Fruit fly (Drosophila melanogaster): ENCODE data around the gene CG11134.

CG11134 gene

DNA sequence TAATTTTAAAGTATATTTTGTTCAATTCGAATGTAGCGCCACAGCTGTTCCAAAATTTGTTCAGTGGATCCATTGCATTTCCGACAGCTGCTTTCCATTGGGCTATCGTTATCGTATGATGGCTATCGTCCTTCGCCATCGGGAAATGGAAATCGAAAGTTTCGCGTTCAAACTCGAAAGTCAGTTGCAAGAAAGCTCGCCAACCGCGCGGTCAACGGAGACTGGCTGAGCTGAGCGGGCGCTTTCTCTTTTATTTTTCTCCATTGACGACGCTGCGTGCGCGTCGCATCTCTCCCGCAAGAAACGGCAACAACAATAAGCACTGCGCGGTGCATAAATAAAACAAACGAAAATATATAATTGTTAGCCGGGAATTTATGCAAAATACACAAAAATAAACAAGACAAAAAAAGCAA, 45.8 kb downstream of the CG11134 start, which contains the start of gene inaE (continued):
- TF ChIP-seq Asciz (GFP tag; optimal IDR thresholded peaks at IDR 0.05) (no peak), Ssrp (tag; optimal IDR thresholded peaks at IDR 0.05) (no peak), tio (GFP tag; optimal IDR thresholded peaks at IDR 0.05) (no peak), gsb (GFP tag; IDR thresholded peaks at IDR 0.05) (no peak), CG13287 (GFP tag; IDR thresholded peaks at IDR 0.05; ENCODE audit: partially characterized antibody) (peak; percentile 69), Oli (tag; optimal IDR thresholded peaks at IDR 0.05) (no peak), Kr (GFP tag; optimal IDR thresholded peaks at IDR 0.05) (no peak), slp2 (GFP tag; optimal IDR thresholded peaks at IDR 0.05) (no peak), CG10565 (GFP tag; optimal IDR thresholded peaks at IDR 0.05) (no peak), run (tag; optimal IDR thresholded peaks at IDR 0.05) (no peak), grau (tag; optimal IDR thresholded peaks at IDR 0.05) (peak; percentile 6), HLHmδ (GFP tag; optimal IDR thresholded peaks at IDR 0.05) (no peak), CG17186 (GFP tag; optimal IDR thresholded peaks at IDR 0.05) (peak; percentile 80), CG1602 (GFP tag; optimal IDR thresholded peaks at IDR 0.05) (no peak), nerfin-2 (GFP tag; IDR thresholded peaks at IDR 0.05; ENCODE audit: partially characterized antibody) (peak; percentile 73), Jarid2 (GFP tag; optimal IDR thresholded peaks at IDR 0.05) (peak; percentile 86), CG11696 (GFP tag; IDR thresholded peaks at IDR 0.05) (no peak), CG7987 (GFP tag; optimal IDR thresholded peaks at IDR 0.05) (peak; percentile 24), CHES-1-like (GFP tag; optimal IDR thresholded peaks at IDR 0.05) (peak; percentile 20), Med (GFP tag) (peak; percentile 90), ttk (GFP tag; IDR thresholded peaks at IDR 0.05) (no peak), NC2β (GFP tag; optimal IDR thresholded peaks at IDR 0.05) (no peak), mirr (GFP tag; optimal IDR thresholded peaks at IDR 0.05) (no peak), Mad (GFP tag; optimal IDR thresholded peaks at IDR 0.05) (no peak), CG18764 (GFP tag; optimal IDR thresholded peaks at IDR 0.05) (no peak), Stat92E (GFP tag; optimal IDR thresholded peaks at IDR 0.05) (peak in 1 of 3 experiments; percentile 63), CG7745 (tag; optimal IDR thresholded peaks at IDR 0.05) (no peak), schlank (tag; optimal IDR thresholded peaks at IDR 0.05) (no peak), Rfx (GFP tag; IDR thresholded peaks at IDR 0.05) (0 out of 2 replicates have a peak, but pooled peaks have one; percentile 22), sc (optimal IDR thresholded peaks at IDR 0.05) (no peak), sc (GFP tag; optimal IDR thresholded peaks at IDR 0.05) (no peak), CG17912 (GFP tag; optimal IDR thresholded peaks at IDR 0.05) (peak; percentile 14)

DNA sequence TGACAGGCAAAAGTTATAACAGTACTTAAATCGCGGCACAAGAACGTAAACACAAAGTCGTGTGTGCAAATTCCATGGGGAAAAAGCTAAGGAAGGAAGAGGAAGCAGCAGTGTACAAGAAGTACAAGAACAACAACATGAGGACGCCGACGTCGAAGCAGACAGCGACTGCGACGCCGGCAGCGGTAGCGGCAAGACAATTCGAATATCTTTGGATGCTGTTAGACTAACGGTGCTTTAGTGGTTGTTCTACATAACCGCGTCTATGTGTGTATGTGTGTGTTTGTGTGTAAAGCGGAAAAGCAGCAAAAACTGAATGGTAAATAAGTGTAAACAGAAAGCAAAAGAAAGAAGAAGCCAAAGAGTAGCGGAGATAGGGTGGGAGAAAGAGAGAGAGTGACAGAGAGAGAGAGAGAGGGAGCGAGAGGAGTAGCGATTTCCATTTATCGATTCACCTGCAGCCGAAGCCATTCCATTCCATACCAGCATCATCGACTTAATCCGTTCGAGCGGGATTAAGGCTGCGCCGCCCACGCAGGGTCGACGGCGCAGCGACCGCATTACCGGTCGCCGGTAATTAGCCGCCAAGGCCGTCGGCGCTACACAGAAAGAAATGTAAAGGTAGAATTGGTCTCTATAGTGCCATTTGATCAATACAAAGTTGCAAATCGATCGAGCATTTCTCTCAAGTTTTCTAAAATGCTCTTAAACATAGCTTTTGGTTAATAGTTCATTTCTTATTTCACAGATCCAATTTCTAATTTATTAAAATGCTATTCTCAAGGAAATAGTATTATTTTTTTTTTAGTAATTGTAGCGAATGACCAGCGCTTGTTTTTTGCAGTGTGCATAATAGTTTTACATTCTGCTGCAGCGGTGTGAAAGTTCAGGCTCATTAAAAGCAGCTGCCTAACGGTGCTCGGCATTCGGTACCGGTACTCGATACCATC, 46.5 kb downstream of the CG11134 start:
- TF ChIP-seq CG11247 (GFP tag; IDR thresholded peaks at IDR 0.05) (no peak), CG4404 (GFP tag; IDR thresholded peaks at IDR 0.05) (0 out of 2 replicates have a peak, but pooled peaks have one; percentile 7), ken (GFP tag; IDR thresholded peaks at IDR 0.05) (no peak), Bdp1 (GFP tag; optimal IDR thresholded peaks at IDR 0.05) (no peak), gro (GFP tag; optimal IDR thresholded peaks at IDR 0.05) (no peak), trh (GFP tag; optimal IDR thresholded peaks at IDR 0.05) (peak; percentile 5), Gsc (GFP tag; IDR thresholded peaks at IDR 0.05) (no peak), CG2712 (tag; optimal IDR thresholded peaks at IDR 0.05) (peak; percentile 65), CG1603 (tag; optimal IDR thresholded peaks at IDR 0.05) (no peak), oc (tag; optimal IDR thresholded peaks at IDR 0.05) (peak; percentile 77), pb (GFP tag; optimal IDR thresholded peaks at IDR 0.05) (peak; percentile 10), CG2116 (GFP tag; optimal IDR thresholded peaks at IDR 0.05) (peak; percentile 4), CG18262 (tag; optimal IDR thresholded peaks at IDR 0.05) (peak; percentile 61), Tbp (GFP tag; optimal IDR thresholded peaks at IDR 0.05) (no peak), ranshi (GFP tag; IDR thresholded peaks at IDR 0.05) (no peak), CG3847 (GFP tag; IDR thresholded peaks at IDR 0.05) (peak; percentile 35; the same call in 1 of the 2 replicates), sna (GFP tag; IDR thresholded peaks at IDR 0.05; ENCODE audit: partially characterized antibody) (no peak), CG15479 (GFP tag; optimal IDR thresholded peaks at IDR 0.05) (no peak)

Measured in whole organism, embryonic.